Fruit fly (Drosophila melanogaster) Kc167 (cell line): ENCODE data around the gene Jon74E.

Experiments
- Myc ChIP-seq: fragments of >200 bp; optimal IDR thresholded peaks from 2 replicates; lab custom pipeline; 2017; ENCODE audit warnings: missing external identifiers
- Sin3A ChIP-seq: fragments of >200 bp; optimal IDR thresholded peaks from 2 replicates; lab custom pipeline; 2018; ENCODE audit warnings: missing external identifiers
- h ChIP-seq: fragments of >200 bp; optimal IDR thresholded peaks from 3 replicates; lab custom pipeline; 2018; ENCODE audit warnings: missing external identifiers

dm6 chr3L:17502235-17502634 lies 46.7 kb downstream of the Jon74E start:
- TF ChIP-seq Myc (lab: Kevin White, UChicago) (no peak), Sin3A (lab: Kevin White, UChicago) (no peak), h (lab: Kevin White, UChicago) (no peak)
